Fruit fly (Drosophila melanogaster): ENCODE data around the gene danr.

The danr gene

DNA sequence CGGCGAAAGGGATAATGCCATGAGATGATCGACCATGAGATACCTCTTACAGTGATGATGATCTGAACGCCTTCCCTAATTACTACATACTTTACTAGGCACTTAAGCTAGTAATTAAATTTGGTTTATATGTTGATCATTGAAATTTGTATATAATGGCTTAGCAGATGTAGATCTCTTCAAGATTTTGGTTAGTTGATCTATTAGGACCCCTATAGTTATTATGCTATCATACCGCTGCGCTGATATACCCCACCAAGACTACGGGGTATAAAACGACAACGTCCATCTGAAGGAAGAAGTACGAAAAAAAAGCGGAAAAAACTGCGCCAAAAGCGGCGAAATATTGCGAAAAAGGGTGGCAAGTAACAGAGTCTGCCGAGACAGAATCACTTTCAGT lies 36.4 kb downstream of the danr start (continued):
- no peak for TF ChIP-seq tna (GFP tag; IDR thresholded peaks at IDR 0.05; ENCODE audit: partially characterized antibody)
- peak; percentile 57 for TF ChIP-seq gem (tag; optimal IDR thresholded peaks at IDR 0.05)
- TF ChIP-seq chif (GFP tag; optimal IDR thresholded peaks at IDR 0.05) = peak in 1 of 2 experiments; percentile 42
- no peak for TF ChIP-seq mam (GFP tag; optimal IDR thresholded peaks at IDR 0.05)
- peak; percentile 39 for TF ChIP-seq Blimp-1 (GFP tag; optimal IDR thresholded peaks at IDR 0.05)
- TF ChIP-seq grn (GFP tag; optimal IDR thresholded peaks at IDR 0.05) = no peak
- no peak for TF ChIP-seq hkb (optimal IDR thresholded peaks at IDR 0.05)
- TF ChIP-seq hkb (GFP tag; IDR thresholded peaks at IDR 0.05) = no peak
- no peak for TF ChIP-seq Dip2 (GFP tag; IDR thresholded peaks at IDR 0.05)
- TF ChIP-seq grau (tag; optimal IDR thresholded peaks at IDR 0.05) = peak; percentile 36
- no peak for TF ChIP-seq Nf-YC (tag; optimal IDR thresholded peaks at IDR 0.05)
- TF ChIP-seq Atf6 (GFP tag; IDR thresholded peaks at IDR 0.05) = no peak
- TF ChIP-seq Fer2 (tag; optimal IDR thresholded peaks at IDR 0.05) = no peak
- peak; percentile 53 for TF ChIP-seq CG11504 (tag; optimal IDR thresholded peaks at IDR 0.05)
- no peak for TF ChIP-seq MESR4 (GFP tag; optimal IDR thresholded peaks at IDR 0.05)
- TF ChIP-seq NC2β (GFP tag; optimal IDR thresholded peaks at IDR 0.05) = no peak
- peak; percentile 39 for TF ChIP-seq dmrt99B (tag; optimal IDR thresholded peaks at IDR 0.05)
- TF ChIP-seq croc (GFP tag; conservative IDR thresholded peaks at IDR 0.05) = no peak
- no peak for TF ChIP-seq Atf3 (GFP tag; optimal IDR thresholded peaks at IDR 0.05)
- no peak for TF ChIP-seq CG17612 (GFP tag; IDR thresholded peaks at IDR 0.05)
- TF ChIP-seq CG31441 (GFP tag; IDR thresholded peaks at IDR 0.05) = peak; percentile 49
- TF ChIP-seq Fer1 (GFP tag; optimal IDR thresholded peaks at IDR 0.05) = no peak
- peak; percentile 40 for TF ChIP-seq CG18599 (GFP tag; optimal IDR thresholded peaks at IDR 0.05)
- no peak for TF ChIP-seq Awh (GFP tag; IDR thresholded peaks at IDR 0.05)
- TF ChIP-seq CG13424 (tag; optimal IDR thresholded peaks at IDR 0.05) = no peak
- no peak for TF ChIP-seq Adf1 (GFP tag; IDR thresholded peaks at IDR 0.05)
- no peak for TF ChIP-seq CG3847 (GFP tag; IDR thresholded peaks at IDR 0.05)
- no peak for TF ChIP-seq MTF-1 (GFP tag; optimal IDR thresholded peaks at IDR 0.05; ENCODE audit: borderline replicate concordance)
- no peak for TF ChIP-seq Gug (GFP tag; IDR thresholded peaks at IDR 0.05)
- TF ChIP-seq CG11085 (GFP tag; IDR thresholded peaks at IDR 0.05) = no peak
- peak; percentile 15 for TF ChIP-seq CG30431 (GFP tag; optimal IDR thresholded peaks at IDR 0.05)
- no peak for TF ChIP-seq ab (GFP tag; optimal IDR thresholded peaks at IDR 0.05)
- TF ChIP-seq CG6272 (GFP tag; IDR thresholded peaks at IDR 0.05) = no peak
- peak; percentile 20 for TF ChIP-seq bcd (GFP tag; optimal IDR thresholded peaks at IDR 0.05)
- TF ChIP-seq ems (GFP tag; optimal IDR thresholded peaks at IDR 0.05) = no peak
- TF ChIP-seq pros (GFP tag; optimal IDR thresholded peaks at IDR 0.05) = no peak
- peak; percentile 37 for TF ChIP-seq CG8924 (tag; optimal IDR thresholded peaks at IDR 0.05)
- no peak for TF ChIP-seq crp (GFP tag; optimal IDR thresholded peaks at IDR 0.05)
- no peak for TF ChIP-seq az2 (GFP tag; optimal IDR thresholded peaks at IDR 0.05)
- no peak for TF ChIP-seq B-H1 (GFP tag; IDR thresholded peaks at IDR 0.05)
- no peak for TF ChIP-seq schlank (tag; optimal IDR thresholded peaks at IDR 0.05)
- peak; percentile 71 for TF ChIP-seq dmrt11E (tag; optimal IDR thresholded peaks at IDR 0.05)
- no peak for TF ChIP-seq CG11456 (GFP tag; IDR thresholded peaks at IDR 0.05)
- no peak for TF ChIP-seq aop (GFP tag; IDR thresholded peaks at IDR 0.05)
- TF ChIP-seq CG10431 (GFP tag; optimal IDR thresholded peaks at IDR 0.05) = no peak
- TF ChIP-seq CG15011 (GFP tag; optimal IDR thresholded peaks at IDR 0.05) = no peak
- TF ChIP-seq zfh1 (GFP tag; IDR thresholded peaks at IDR 0.05) = peak; percentile 21; the same call in 1 of the 3 replicates
- no peak for TF ChIP-seq CG4617 (GFP tag; optimal IDR thresholded peaks at IDR 0.05; ENCODE audit: borderline replicate concordance)
- TF ChIP-seq CG17359 (tag; optimal IDR thresholded peaks at IDR 0.05) = peak; percentile 8
- TF ChIP-seq z (GFP tag; IDR thresholded peaks at IDR 0.05) = no peak
- no peak for TF ChIP-seq oc (tag; optimal IDR thresholded peaks at IDR 0.05)
- no peak for TF ChIP-seq ranshi (GFP tag; IDR thresholded peaks at IDR 0.05)
